Worm (Caenorhabditis elegans): ENCODE measurements around the gene C29E4.15.

- TF ChIP-seq ama-1 (optimal IDR thresholded peaks at IDR 0.05) = no peak
- no peak for TF ChIP-seq ama-1 (GFP tag; optimal IDR thresholded peaks at IDR 0.05)
- TF ChIP-seq ztf-28 (GFP tag; IDR thresholded peaks at IDR 0.05) = no peak
- no peak for TF ChIP-seq F22D6.2 (tag; optimal IDR thresholded peaks at IDR 0.05)
Observed at ce11 chrIII:7909263-7909662, 43.2 kb upstream of the C29E4.15 start, which contains the start of gene ZK688.1.
